Worm (Caenorhabditis elegans) whole organism, mixed stage, embryonic: ENCODE results near the gene pafo-1.
"Not testable (repeated sequence)": the region's sequence is repeated elsewhere in the genome, so short reads cannot be mapped to it uniquely, and the experiment has no call there.

Experiments
- bed-3 ChIP-seq: fragments of 200-800 bp; sonication (Bioruptor generic); optimal IDR thresholded peaks from 3 replicates; lab custom pipeline; 2018; ENCODE audit warnings: mild to moderate bottlenecking, missing genetic modification characterization, moderate library complexity, missing compliant biosample characterization
- blmp-1 ChIP-seq: fragments of 150-350 bp; optimal IDR thresholded peaks from 2 replicates; lab custom pipeline; 2014; ENCODE audit warnings: missing biosample characterization, missing genetic modification characterization
- ceh-39 ChIP-seq: fragments of 150-350 bp; optimal IDR thresholded peaks from 2 replicates; lab custom pipeline; 2014; ENCODE audit warnings: missing biosample characterization, missing genetic modification characterization
- ceh-43 ChIP-seq: fragments of 200-800 bp; sonication (Bioruptor generic); optimal IDR thresholded peaks from 2 replicates; lab custom pipeline; 2018; ENCODE audit warnings: mild to moderate bottlenecking, missing genetic modification characterization, moderate library complexity, missing compliant biosample characterization
- ceh-83 ChIP-seq: fragments of 200-800 bp; sonication (Bioruptor generic); optimal IDR thresholded peaks from 2 replicates; lab custom pipeline; 2018; ENCODE audit warnings: mild to moderate bottlenecking, missing genetic modification characterization, missing compliant biosample characterization
- ces-1 ChIP-seq: fragments of 150-350 bp; optimal IDR thresholded peaks from 2 replicates; lab custom pipeline; 2014; ENCODE audit warnings: missing biosample characterization, missing genetic modification reagents, missing genetic modification characterization
- cnd-1 ChIP-seq: fragments of 200-800 bp; sonication (Bioruptor generic); optimal IDR thresholded peaks from 2 replicates; lab custom pipeline; 2018; ENCODE audit warnings: mild to moderate bottlenecking, missing genetic modification characterization, missing compliant biosample characterization
- drap-1 ChIP-seq: fragments of 200-800 bp; sonication (Bioruptor generic); optimal IDR thresholded peaks from 3 replicates; lab custom pipeline; 2018; ENCODE audit warnings: mild to moderate bottlenecking, missing genetic modification characterization, missing compliant biosample characterization
- elt-3 ChIP-seq: fragments of 150-350 bp; optimal IDR thresholded peaks from 2 replicates; lab custom pipeline; 2014; ENCODE audit warnings: missing biosample characterization, missing genetic modification characterization
- ham-2 ChIP-seq: fragments of 200-800 bp; sonication (Bioruptor generic); optimal IDR thresholded peaks from 2 replicates; lab custom pipeline; 2018; ENCODE audit warnings: mild to moderate bottlenecking, missing genetic modification characterization, missing compliant biosample characterization
- lin-13 ChIP-seq: fragments of 150-350 bp; optimal IDR thresholded peaks from 2 replicates; lab custom pipeline; 2014; ENCODE audit warnings: missing biosample characterization, missing genetic modification characterization
- lin-32 ChIP-seq: fragments of 200-800 bp; sonication (Bioruptor generic); optimal IDR thresholded peaks from 2 replicates; lab custom pipeline; 2018; ENCODE audit warnings: mild to moderate bottlenecking, missing genetic modification characterization, missing compliant biosample characterization
- lsy-2 ChIP-seq: fragments of 150-350 bp; optimal IDR thresholded peaks from 2 replicates; lab custom pipeline; 2014; ENCODE audit warnings: missing biosample characterization, missing genetic modification characterization
- mab-5 ChIP-seq: fragments of 150-350 bp; optimal IDR thresholded peaks from 2 replicates; lab custom pipeline; 2014; ENCODE audit warnings: missing biosample characterization, missing genetic modification characterization
- mep-1 ChIP-seq: fragments of 150-350 bp; optimal IDR thresholded peaks from 2 replicates; lab custom pipeline; 2017; ENCODE audit warnings: missing biosample characterization, missing genetic modification reagents, missing genetic modification characterization, inconsistent platforms
- mls-2 ChIP-seq: sonication (generic microtip); optimal IDR thresholded peaks from 2 replicates; lab custom pipeline; 2016; ENCODE audit warnings: mild to moderate bottlenecking, missing genetic modification characterization, moderate library complexity, missing compliant biosample characterization
- nhr-2 ChIP-seq: fragments of 150-350 bp; optimal IDR thresholded peaks from 2 replicates; lab custom pipeline; 2014; ENCODE audit warnings: missing biosample characterization, missing genetic modification characterization
- nhr-237 ChIP-seq: fragments of 150-350 bp; optimal IDR thresholded peaks from 2 replicates; lab custom pipeline; 2014; ENCODE audit warnings: missing biosample characterization, missing genetic modification characterization
- nhr-28 ChIP-seq: fragments of 150-350 bp; optimal IDR thresholded peaks from 2 replicates; lab custom pipeline; 2014; ENCODE audit warnings: missing biosample characterization, missing genetic modification characterization
- nhr-76 ChIP-seq: sonication (generic microtip); optimal IDR thresholded peaks from 2 replicates; lab custom pipeline; 2017; ENCODE audit warnings: missing biosample characterization, missing genetic modification characterization
- pha-4 ChIP-seq: fragments of 150-350 bp; optimal IDR thresholded peaks from 2 replicates; lab custom pipeline; 2018; ENCODE audit warnings: missing biosample characterization, missing genetic modification reagents, missing genetic modification characterization
- sem-2 ChIP-seq: fragments of 200-800 bp; sonication (Bioruptor generic); optimal IDR thresholded peaks from 2 replicates; lab custom pipeline; 2018; ENCODE audit warnings: mild to moderate bottlenecking, missing genetic modification characterization, missing compliant biosample characterization
- snpc-4 ChIP-seq: fragments of 150-350 bp; optimal IDR thresholded peaks from 2 replicates; lab custom pipeline; 2014; ENCODE audit warnings: missing biosample characterization, missing genetic modification characterization
- sptf-1 ChIP-seq: sonication (generic microtip); optimal IDR thresholded peaks from 2 replicates; lab custom pipeline; 2017; ENCODE audit warnings: mild to moderate bottlenecking, missing genetic modification characterization, moderate library complexity, missing compliant biosample characterization
- unc-120 ChIP-seq: sonication (generic microtip); optimal IDR thresholded peaks from 2 replicates; lab custom pipeline; 2017; ENCODE audit warnings: missing genetic modification characterization, missing compliant biosample characterization; ENCODE audit not compliant: poor library complexity, severe bottlenecking
- unc-62 ChIP-seq: fragments of 150-350 bp; optimal IDR thresholded peaks from 2 replicates; lab custom pipeline; 2014; ENCODE audit warnings: missing biosample characterization, missing genetic modification reagents, missing genetic modification characterization
- zip-8 ChIP-seq: fragments of 150-350 bp; optimal IDR thresholded peaks from 2 replicates; lab custom pipeline; 2014; ENCODE audit warnings: missing biosample characterization, missing genetic modification characterization
- ztf-11 ChIP-seq: fragments of 150-350 bp; optimal IDR thresholded peaks from 2 replicates; lab custom pipeline; 2014; ENCODE audit warnings: missing biosample characterization, missing genetic modification characterization

pafo-1 gene

ce11 chrV:11475638-11476037, 45.9 kb upstream of the pafo-1 start, which contains the start of gene T11F9.7:
Gene T11F9.7 (plus strand): TSS chrV:11475938.
- TF ChIP-seq sem-2 (GFP tag; lab: Kevin White, UChicago); lin-32 (GFP tag; lab: Kevin White, UChicago); sptf-1 (tag; lab: Kevin White, UChicago): not testable (repeated sequence)

DNA sequence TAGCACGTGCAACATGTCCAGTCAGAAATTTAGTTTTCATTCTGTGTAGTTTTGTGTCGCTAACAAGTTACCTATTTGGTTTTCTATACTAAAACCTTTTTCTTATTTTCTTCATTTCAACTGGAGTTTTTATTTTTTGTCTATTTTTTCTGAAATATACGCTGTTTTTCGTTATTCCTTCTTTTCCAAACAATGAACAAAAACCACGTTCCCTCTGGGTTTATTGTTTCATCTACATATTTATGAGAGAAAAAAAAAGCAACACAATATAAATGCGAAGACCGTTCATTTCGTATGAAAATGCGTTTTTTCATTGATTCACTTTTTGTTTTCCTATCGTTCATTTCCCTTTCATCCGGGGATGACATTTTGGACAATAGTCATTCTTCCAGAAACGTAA, 42.1 kb upstream of the pafo-1 start, which contains the start of gene T11F9.22:
Gene T11F9.22 (plus strand): TSS at position 301 of the 400 bp plus-strand sequence.
- TF ChIP-seq mls-2 (tag; lab: Kevin White, UChicago) (no peak), nhr-76 (tag; lab: Kevin White, UChicago) (no peak), ham-2 (GFP tag; lab: Kevin White, UChicago) (no peak), nhr-2 (no peak), unc-120 (tag; lab: Kevin White, UChicago) (no peak), zip-8 (tag; lab: Kevin White, UChicago) (no peak), nhr-237 (tag; lab: Kevin White, UChicago) (no peak), ztf-11 (tag; lab: Kevin White, UChicago) (no peak), elt-3 (tag; lab: Kevin White, UChicago) (no peak), sptf-1 (tag; lab: Kevin White, UChicago) (no peak), lsy-2 (tag; lab: Kevin White, UChicago) (no peak), mep-1 (tag; lab: Kevin White, UChicago) (no peak), bed-3 (GFP tag; lab: Kevin White, UChicago) (no peak), drap-1 (no peak), cnd-1 (no peak), lin-13 (tag; lab: Kevin White, UChicago) (no peak), ceh-39 (tag; lab: Kevin White, UChicago) (no peak)

DNA sequence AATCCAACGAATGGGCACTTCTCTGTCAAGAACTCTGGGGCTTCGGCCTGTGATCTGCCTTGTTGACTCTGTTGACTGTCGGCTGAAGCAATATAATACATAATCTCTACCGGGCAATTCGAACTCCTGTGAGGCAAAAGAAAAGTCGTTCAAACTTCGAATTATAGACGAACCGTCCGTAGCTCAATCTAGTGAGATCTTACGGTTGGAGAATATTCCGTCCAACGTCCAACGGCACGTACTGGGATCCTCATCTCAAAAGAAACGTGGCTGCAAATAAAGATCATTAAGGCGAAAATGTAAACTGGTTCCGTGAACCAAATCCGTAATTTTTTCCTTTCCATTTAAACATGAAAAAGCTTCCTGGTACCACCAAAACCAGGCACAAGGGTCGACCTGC, 40.8 kb upstream of the pafo-1 start, which contains the start of gene T11F9.14:
Gene T11F9.14 (minus strand): TSS at position 101 of the 400 bp plus-strand sequence.
- not testable (repeated sequence) for TF ChIP-seq nhr-28 (tag; lab: Kevin White, UChicago); lin-32 (GFP tag; lab: Kevin White, UChicago); snpc-4 (tag; lab: Kevin White, UChicago)

DNA sequence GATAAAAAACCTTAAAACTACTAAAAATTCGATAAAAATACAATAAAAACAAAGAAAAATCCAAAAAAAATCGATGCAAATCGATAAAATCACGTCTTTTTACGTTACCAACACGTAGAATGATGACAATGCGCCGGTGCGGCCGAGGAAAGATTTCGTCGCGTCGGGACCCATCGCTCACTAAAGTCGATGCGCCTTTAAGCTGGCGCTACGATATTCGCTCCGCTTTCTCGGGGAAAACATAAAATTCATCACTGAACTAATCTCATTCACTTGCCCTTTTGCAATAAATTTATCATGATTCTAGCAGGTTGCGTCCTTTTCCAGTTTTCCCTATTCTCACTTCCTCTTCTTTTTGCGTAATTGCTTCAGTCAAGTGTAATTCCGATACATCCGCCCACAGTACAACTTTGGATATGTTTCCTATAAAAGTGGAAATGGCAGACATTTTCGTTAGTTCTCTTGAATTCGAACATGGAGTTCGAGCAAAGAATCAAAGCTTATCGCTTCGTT, 37.9 kb upstream of the pafo-1 start, which contains the start of gene col-157:
Gene col-157 (plus strand): TSS at position 463 of the 513 bp plus-strand sequence.
- TF ChIP-seq mls-2, ceh-39, pha-4 (tag; lab: Kevin White, UChicago): not testable (repeated sequence)

DNA sequence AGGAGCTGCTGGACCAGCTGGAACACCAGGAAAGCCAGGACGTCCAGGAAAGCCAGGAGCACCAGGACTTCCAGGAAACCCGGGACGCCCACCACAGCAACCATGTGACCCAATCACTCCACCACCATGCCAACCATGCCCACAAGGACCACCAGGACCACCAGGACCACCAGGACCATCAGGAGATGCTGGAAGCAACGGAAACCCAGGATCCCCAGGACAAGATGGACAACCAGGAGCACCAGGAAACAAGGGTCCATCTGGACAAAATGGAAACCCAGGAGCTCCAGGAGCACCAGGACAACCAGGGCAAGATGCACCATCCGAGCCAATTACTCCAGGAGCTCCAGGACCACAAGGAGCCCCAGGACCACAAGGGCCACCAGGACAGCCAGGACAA, 37.1 kb upstream of the pafo-1 start:
- TF ChIP-seq nhr-237 (tag; lab: Kevin White, UChicago) (no peak), drap-1 (no peak), mab-5 (no peak), unc-62 (no peak), snpc-4 (tag; lab: Kevin White, UChicago) (no peak), elt-3 (tag; lab: Kevin White, UChicago) (no peak), lin-13 (tag; lab: Kevin White, UChicago) (no peak), blmp-1 (tag; lab: Kevin White, UChicago) (no peak), sptf-1 (tag; lab: Kevin White, UChicago) (no peak)

DNA sequence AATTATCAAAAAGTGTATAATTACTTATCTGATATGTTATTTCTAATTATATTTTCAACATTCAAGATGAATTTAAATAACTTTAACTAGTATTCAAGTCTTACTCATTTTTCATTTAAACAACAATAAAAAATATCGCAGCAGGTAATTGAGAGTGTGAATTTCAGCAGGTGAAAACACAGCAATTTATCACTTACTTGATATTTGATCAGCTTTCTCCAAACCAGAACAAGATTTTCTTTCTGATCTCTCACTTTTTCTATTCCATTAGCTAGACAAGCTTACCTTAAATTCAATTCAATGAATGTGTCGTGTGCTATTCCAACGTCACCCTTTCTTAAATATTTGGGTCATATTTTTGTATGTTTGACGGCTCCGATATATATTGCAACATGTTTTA, 35.9 kb upstream of the pafo-1 start, which contains the start of gene srh-1:
Gene srh-1 (plus strand): TSS at position 301 of the 400 bp plus-strand sequence.
- TF ChIP-seq nhr-2 (no peak), ceh-43 (no peak), ztf-11 (tag; lab: Kevin White, UChicago) (no peak), ham-2 (GFP tag; lab: Kevin White, UChicago) (no peak), mls-2 (tag; lab: Kevin White, UChicago) (no peak), nhr-28 (tag; lab: Kevin White, UChicago) (no peak), lsy-2 (tag; lab: Kevin White, UChicago) (no peak), elt-3 (tag; lab: Kevin White, UChicago) (no peak), ces-1 (GFP tag; lab: Kevin White, UChicago) (no peak), lin-32 (GFP tag; lab: Kevin White, UChicago) (no peak), mep-1 (tag; lab: Kevin White, UChicago) (no peak), ceh-83 (GFP tag; lab: Kevin White, UChicago) (no peak), sptf-1 (tag; lab: Kevin White, UChicago) (no peak)
- TF ChIP-seq, all 35 proteins: peak for 0
